Worm (Caenorhabditis elegans) whole organism, young adult: Measurements from ENCODE around the gene F52E10.4.

ENCODE experiments used
- B0035.1 ChIP-seq: sonication (generic microtip); optimal IDR thresholded peaks from 2 replicates; lab custom pipeline; 2016; ENCODE audit warnings: missing genetic modification characterization, mild to moderate bottlenecking, missing compliant biosample characterization, missing genotype, missing genetic modification reagents
- F55B11.4 ChIP-seq: sonication (generic microtip); optimal IDR thresholded peaks from 2 replicates; lab custom pipeline; 2016; ENCODE audit warnings: missing compliant biosample characterization, missing genetic modification characterization, borderline replicate concordance; ENCODE audit not compliant: insufficient read depth
- athp-1 ChIP-seq: sonication (generic microtip); optimal IDR thresholded peaks from 2 replicates; lab custom pipeline; 2017; ENCODE audit warnings: mild to moderate bottlenecking, missing genetic modification characterization, missing compliant biosample characterization
- die-1 ChIP-seq: sonication (generic microtip); optimal IDR thresholded peaks from 2 replicates; lab custom pipeline; 2016; ENCODE audit warnings: missing genotype, mild to moderate bottlenecking, missing genetic modification characterization, missing compliant biosample characterization
- dpff-1 ChIP-seq: sonication (generic microtip); optimal IDR thresholded peaks from 2 replicates; lab custom pipeline; 2017; ENCODE audit warnings: mild to moderate bottlenecking, missing genetic modification characterization, missing compliant biosample characterization
- madf-3 ChIP-seq: fragments of 200-800 bp; sonication (Bioruptor generic); IDR thresholded peaks from 2 replicates; pipeline ENCODE4 v1.3.6; 2022; ENCODE audit warnings: missing genetic modification reagents, missing genetic modification characterization, missing compliant biosample characterization
- mcd-1 ChIP-seq: fragments of 200-800 bp; sonication (Bioruptor generic); IDR thresholded peaks from 2 replicates; pipeline ENCODE4 v1.3.6; 2022; ENCODE audit warnings: missing genetic modification reagents, missing genetic modification characterization, missing compliant biosample characterization
- nhr-27 ChIP-seq: fragments of 200-800 bp; sonication (Bioruptor generic); optimal IDR thresholded peaks from 2 replicates; lab custom pipeline; 2018; ENCODE audit warnings: mild to moderate bottlenecking, missing genetic modification characterization, moderate library complexity, missing compliant biosample characterization
- nhr-80 ChIP-seq: sonication (generic microtip); optimal IDR thresholded peaks from 2 replicates; lab custom pipeline; 2016; ENCODE audit warnings: missing genetic modification characterization, missing compliant biosample characterization
- repo-1 ChIP-seq: sonication (generic microtip); optimal IDR thresholded peaks from 2 replicates; lab custom pipeline; 2017; ENCODE audit warnings: mild to moderate bottlenecking, missing genetic modification characterization, missing compliant biosample characterization
- snpc-3.4 ChIP-seq: sonication (generic microtip); optimal IDR thresholded peaks from 2 replicates; lab custom pipeline; 2017; ENCODE audit warnings: missing genetic modification characterization, mild to moderate bottlenecking, missing compliant biosample characterization, antibody characterized with exemption, moderate library complexity, missing genotype, missing genetic modification reagents
- sptf-2 ChIP-seq: fragments of 200-800 bp; sonication (Bioruptor generic); optimal IDR thresholded peaks from 2 replicates; lab custom pipeline; 2018; ENCODE audit warnings: mild to moderate bottlenecking, missing genetic modification characterization, missing compliant biosample characterization
- ztf-3 ChIP-seq: fragments of 200-800 bp; sonication (Bioruptor generic); optimal IDR thresholded peaks from 2 replicates; lab custom pipeline; 2018; ENCODE audit warnings: mild to moderate bottlenecking, missing genetic modification characterization, missing compliant biosample characterization

DNA sequence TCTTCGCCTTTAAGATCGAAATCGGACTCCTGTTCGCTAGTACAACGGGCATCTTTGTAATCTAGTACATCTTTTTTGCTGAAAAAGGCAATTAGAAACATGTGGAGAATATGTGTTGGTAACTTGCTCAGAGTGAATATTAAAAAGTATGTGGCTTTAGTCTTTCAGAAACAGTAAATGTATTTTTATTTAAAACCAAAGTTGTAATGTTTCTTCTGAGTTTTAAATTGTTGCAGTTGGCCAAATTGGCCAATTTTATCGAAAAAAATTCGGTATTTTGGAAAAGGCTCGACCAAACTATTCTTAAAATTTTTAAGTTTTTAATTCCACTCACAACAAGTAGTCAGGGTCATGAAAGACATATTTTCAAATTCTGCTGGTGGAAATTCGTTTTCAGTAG is 9.7 kb downstream of the F52E10.4 start, which contains the start of gene F52E10.2:
- TF ChIP-seq sptf-2 = no peak
- no peak for TF ChIP-seq B0035.1 (tag; lab: Kevin White, UChicago)
- TF ChIP-seq F55B11.4 (tag; lab: Kevin White, UChicago) = no peak
- no peak for TF ChIP-seq repo-1 (tag; lab: Kevin White, UChicago)
- no peak for TF ChIP-seq madf-3
- TF ChIP-seq die-1 = no peak
- no peak for TF ChIP-seq snpc-3.4 (tag; lab: Kevin White, UChicago)
- TF ChIP-seq nhr-80 = no peak
- no peak for TF ChIP-seq nhr-27 (tag; lab: Kevin White, UChicago)
- TF ChIP-seq ztf-3 (GFP tag; lab: Kevin White, UChicago) = no peak
- no peak for TF ChIP-seq athp-1 (tag; lab: Kevin White, UChicago)
- TF ChIP-seq dpff-1 (tag; lab: Kevin White, UChicago) = no peak
- no peak for TF ChIP-seq mcd-1
